Worm (Caenorhabditis elegans) whole organism, mixed stage, embryonic: ENCODE data around the gene H03G16.5.
A peak's percentile ranks its signal among the peaks of the same experiment; 100 is the strongest.

Experiments
- M03D4.4 ChIP-seq: sonication (generic microtip); optimal IDR thresholded peaks from 2 replicates; lab custom pipeline; 2017; ENCODE audit warnings: mild to moderate bottlenecking, missing genetic modification characterization, missing compliant biosample characterization
- bed-3 ChIP-seq: fragments of 200-800 bp; sonication (Bioruptor generic); optimal IDR thresholded peaks from 3 replicates; lab custom pipeline; 2018; ENCODE audit warnings: mild to moderate bottlenecking, missing genetic modification characterization, moderate library complexity, missing compliant biosample characterization
- blmp-1 ChIP-seq: fragments of 150-350 bp; optimal IDR thresholded peaks from 2 replicates; lab custom pipeline; 2014; ENCODE audit warnings: missing biosample characterization, missing genetic modification characterization
- ceh-43 ChIP-seq: fragments of 200-800 bp; sonication (Bioruptor generic); optimal IDR thresholded peaks from 2 replicates; lab custom pipeline; 2018; ENCODE audit warnings: mild to moderate bottlenecking, missing genetic modification characterization, moderate library complexity, missing compliant biosample characterization
- ceh-83 ChIP-seq: fragments of 200-800 bp; sonication (Bioruptor generic); optimal IDR thresholded peaks from 2 replicates; lab custom pipeline; 2018; ENCODE audit warnings: mild to moderate bottlenecking, missing genetic modification characterization, missing compliant biosample characterization
- ces-1 ChIP-seq: fragments of 150-350 bp; optimal IDR thresholded peaks from 2 replicates; lab custom pipeline; 2014; ENCODE audit warnings: missing biosample characterization, missing genetic modification reagents, missing genetic modification characterization
- cnd-1 ChIP-seq: fragments of 200-800 bp; sonication (Bioruptor generic); optimal IDR thresholded peaks from 2 replicates; lab custom pipeline; 2018; ENCODE audit warnings: mild to moderate bottlenecking, missing genetic modification characterization, missing compliant biosample characterization
- drap-1 ChIP-seq: fragments of 200-800 bp; sonication (Bioruptor generic); optimal IDR thresholded peaks from 3 replicates; lab custom pipeline; 2018; ENCODE audit warnings: mild to moderate bottlenecking, missing genetic modification characterization, missing compliant biosample characterization
- elt-1 ChIP-seq: sonication (generic microtip); optimal IDR thresholded peaks from 2 replicates; lab custom pipeline; 2017; ENCODE audit warnings: missing genetic modification characterization, mild to moderate bottlenecking, missing compliant biosample characterization, antibody characterized with exemption, moderate library complexity, borderline replicate concordance; ENCODE audit not compliant: insufficient read depth
- elt-3 ChIP-seq: fragments of 150-350 bp; optimal IDR thresholded peaks from 2 replicates; lab custom pipeline; 2014; ENCODE audit warnings: missing biosample characterization, missing genetic modification characterization
- flh-1 ChIP-seq: fragments of 200-800 bp; sonication (Bioruptor generic); optimal IDR thresholded peaks from 2 replicates; lab custom pipeline; 2018; ENCODE audit warnings: mild to moderate bottlenecking, missing genetic modification characterization, moderate library complexity, missing compliant biosample characterization
- ham-2 ChIP-seq: fragments of 200-800 bp; sonication (Bioruptor generic); optimal IDR thresholded peaks from 2 replicates; lab custom pipeline; 2018; ENCODE audit warnings: mild to moderate bottlenecking, missing genetic modification characterization, missing compliant biosample characterization
- hlh-1 ChIP-seq: fragments of 150-350 bp; optimal IDR thresholded peaks from 2 replicates; lab custom pipeline; 2014; ENCODE audit warnings: missing biosample characterization, missing genetic modification reagents, missing genetic modification characterization
- lin-13 ChIP-seq: fragments of 150-350 bp; optimal IDR thresholded peaks from 2 replicates; lab custom pipeline; 2014; ENCODE audit warnings: missing biosample characterization, missing genetic modification characterization
- lin-32 ChIP-seq: fragments of 200-800 bp; sonication (Bioruptor generic); optimal IDR thresholded peaks from 2 replicates; lab custom pipeline; 2018; ENCODE audit warnings: mild to moderate bottlenecking, missing genetic modification characterization, missing compliant biosample characterization
- lsy-2 ChIP-seq: fragments of 150-350 bp; optimal IDR thresholded peaks from 2 replicates; lab custom pipeline; 2014; ENCODE audit warnings: missing biosample characterization, missing genetic modification characterization
- mab-5 ChIP-seq: fragments of 150-350 bp; optimal IDR thresholded peaks from 2 replicates; lab custom pipeline; 2014; ENCODE audit warnings: missing biosample characterization, missing genetic modification characterization
- nhr-12 ChIP-seq: fragments of 150-350 bp; optimal IDR thresholded peaks from 2 replicates; lab custom pipeline; 2014; ENCODE audit warnings: missing biosample characterization, missing genetic modification characterization
- nhr-2 ChIP-seq: fragments of 150-350 bp; optimal IDR thresholded peaks from 2 replicates; lab custom pipeline; 2014; ENCODE audit warnings: missing biosample characterization, missing genetic modification characterization
- nhr-237 ChIP-seq: fragments of 150-350 bp; optimal IDR thresholded peaks from 2 replicates; lab custom pipeline; 2014; ENCODE audit warnings: missing biosample characterization, missing genetic modification characterization
- nhr-28 ChIP-seq: fragments of 150-350 bp; optimal IDR thresholded peaks from 2 replicates; lab custom pipeline; 2014; ENCODE audit warnings: missing biosample characterization, missing genetic modification characterization
- sem-2 ChIP-seq: fragments of 200-800 bp; sonication (Bioruptor generic); optimal IDR thresholded peaks from 2 replicates; lab custom pipeline; 2018; ENCODE audit warnings: mild to moderate bottlenecking, missing genetic modification characterization, missing compliant biosample characterization
- snpc-4 ChIP-seq: fragments of 150-350 bp; optimal IDR thresholded peaks from 2 replicates; lab custom pipeline; 2014; ENCODE audit warnings: missing biosample characterization, missing genetic modification characterization
- sptf-1 ChIP-seq: sonication (generic microtip); optimal IDR thresholded peaks from 2 replicates; lab custom pipeline; 2017; ENCODE audit warnings: mild to moderate bottlenecking, missing genetic modification characterization, moderate library complexity, missing compliant biosample characterization
- tbx-8 ChIP-seq: fragments of 200-800 bp; sonication (Bioruptor generic); optimal IDR thresholded peaks from 2 replicates; lab custom pipeline; 2018; ENCODE audit warnings: mild to moderate bottlenecking, missing genetic modification characterization, moderate library complexity, missing compliant biosample characterization
- unc-120 ChIP-seq: sonication (generic microtip); optimal IDR thresholded peaks from 2 replicates; lab custom pipeline; 2017; ENCODE audit warnings: missing genetic modification characterization, missing compliant biosample characterization; ENCODE audit not compliant: poor library complexity, severe bottlenecking
- unc-39 ChIP-seq: fragments of 150-350 bp; optimal IDR thresholded peaks from 2 replicates; lab custom pipeline; 2014; ENCODE audit warnings: missing biosample characterization, missing genetic modification characterization
- unc-62 ChIP-seq: fragments of 150-350 bp; optimal IDR thresholded peaks from 2 replicates; lab custom pipeline; 2014; ENCODE audit warnings: missing biosample characterization, missing genetic modification reagents, missing genetic modification characterization
- zip-8 ChIP-seq: fragments of 150-350 bp; optimal IDR thresholded peaks from 2 replicates; lab custom pipeline; 2014; ENCODE audit warnings: missing biosample characterization, missing genetic modification characterization
- ztf-11 ChIP-seq: fragments of 150-350 bp; optimal IDR thresholded peaks from 2 replicates; lab custom pipeline; 2014; ENCODE audit warnings: missing biosample characterization, missing genetic modification characterization

H03G16.5 gene

ce11 chrX:15077597-15078261 is 21.1 kb upstream of the H03G16.5 start, which contains the start of the genes H40L08.8, H40L08.2 and H40L08.7:
TSS of gene H40L08.8 (minus strand) at chrX:15077633.
TSS of gene H40L08.2 (minus strand) at chrX:15077744.
TSS of gene H40L08.7 (minus strand) at chrX:15077744.
- TF ChIP-seq ham-2 (GFP tag; lab: Kevin White, UChicago): peak; percentile 38
- TF ChIP-seq unc-62 (GFP tag; lab: Kevin White, UChicago): no peak
- no peak for TF ChIP-seq ceh-83 (GFP tag; lab: Kevin White, UChicago)

- no peak for TF ChIP-seq sem-2 (GFP tag; lab: Kevin White, UChicago)
- TF ChIP-seq unc-39 (tag; lab: Kevin White, UChicago): no peak
These were observed 20.3 kb upstream of the H03G16.5 start for ce11 chrX:15076909-15077308.

ce11 chrX:15076042-15076565 is 19.5 kb upstream of the H03G16.5 start, which contains the start of the genes H40L08.3 and H40L08.9:
TSS of gene H40L08.3 (minus strand) at chrX:15076092.
TSS of gene H40L08.9 (minus strand) at chrX:15076480.
- TF ChIP-seq lsy-2 (tag; lab: Kevin White, UChicago) (no peak), elt-1 (peak; percentile 27), unc-62 (GFP tag; lab: Kevin White, UChicago) (peak; percentile 14), zip-8 (tag; lab: Kevin White, UChicago) (no peak), nhr-28 (no peak), lin-13 (no peak), sem-2 (GFP tag; lab: Kevin White, UChicago) (no peak), flh-1 (GFP tag; lab: Kevin White, UChicago) (no peak), drap-1 (GFP tag; lab: Kevin White, UChicago) (no peak)

DNA sequence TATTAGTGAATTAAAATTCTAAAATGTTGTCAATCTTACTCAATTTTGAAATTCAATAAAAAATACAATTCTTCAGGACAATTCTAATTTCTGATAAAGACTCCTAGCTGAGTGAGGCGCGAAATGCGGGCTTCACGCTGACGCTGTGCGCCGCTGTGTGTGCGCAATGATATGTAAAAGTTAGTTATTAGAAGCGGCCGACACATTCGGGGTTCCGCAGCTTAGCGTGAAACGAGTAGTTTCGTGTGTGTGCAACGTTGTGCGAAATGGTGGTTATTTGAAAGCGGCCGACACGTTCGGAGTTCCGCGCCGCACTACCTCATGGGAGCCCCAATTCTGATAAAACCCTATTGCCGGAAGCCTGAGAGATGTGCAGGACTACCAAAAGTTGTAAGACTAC is 18.5 kb upstream of the H03G16.5 start:
- TF ChIP-seq ceh-83 (GFP tag; lab: Kevin White, UChicago) (no peak), ham-2 (GFP tag; lab: Kevin White, UChicago) (no peak), M03D4.4 (tag; lab: Kevin White, UChicago) (no peak), ceh-43 (GFP tag; lab: Kevin White, UChicago) (no peak), mab-5 (tag; lab: Kevin White, UChicago) (no peak), blmp-1 (tag; lab: Kevin White, UChicago) (no peak), zip-8 (tag; lab: Kevin White, UChicago) (no peak), sptf-1 (tag; lab: Kevin White, UChicago) (no peak), unc-39 (tag; lab: Kevin White, UChicago) (no peak), cnd-1 (tag; lab: Kevin White, UChicago) (no peak), elt-3 (tag; lab: Kevin White, UChicago) (no peak), tbx-8 (GFP tag; lab: Kevin White, UChicago) (no peak), nhr-28 (no peak), lin-32 (GFP tag; lab: Kevin White, UChicago) (no peak), nhr-12 (tag; lab: Kevin White, UChicago) (no peak), lsy-2 (tag; lab: Kevin White, UChicago) (no peak), ces-1 (GFP tag; lab: Kevin White, UChicago) (no peak)

ce11 chrX:15073479-15073878 is 16.8 kb upstream of the H03G16.5 start:
- TF ChIP-seq lin-13 (no peak), elt-1 (no peak), lin-32 (GFP tag; lab: Kevin White, UChicago) (no peak), cnd-1 (tag; lab: Kevin White, UChicago) (no peak), sptf-1 (tag; lab: Kevin White, UChicago) (no peak), nhr-237 (tag; lab: Kevin White, UChicago) (no peak), flh-1 (GFP tag; lab: Kevin White, UChicago) (no peak), ztf-11 (tag; lab: Kevin White, UChicago) (no peak), snpc-4 (tag; lab: Kevin White, UChicago) (no peak), unc-120 (tag; lab: Kevin White, UChicago) (no peak), drap-1 (GFP tag; lab: Kevin White, UChicago) (no peak), unc-39 (tag; lab: Kevin White, UChicago) (no peak), nhr-2 (tag; lab: Kevin White, UChicago) (no peak), hlh-1 (tag; lab: Kevin White, UChicago) (no peak), nhr-12 (tag; lab: Kevin White, UChicago) (no peak), lsy-2 (tag; lab: Kevin White, UChicago) (no peak), bed-3 (GFP tag; lab: Kevin White, UChicago) (no peak), ceh-83 (GFP tag; lab: Kevin White, UChicago) (no peak)
